Worm (Caenorhabditis elegans) whole organism, L4 larva: ENCODE measurements around the gene inso-1.
A peak's percentile ranks its signal among the peaks of the same experiment; 100 is the strongest.

Experiments
- D1046.2 ChIP-seq: fragments of 200-800 bp; sonication (Bioruptor generic); IDR thresholded peaks from 2 replicates; pipeline ENCODE4 v1.3.6; 2022; ENCODE audit warnings: missing genetic modification characterization, missing compliant biosample characterization
- F37D6.2 ChIP-seq: sonication (generic microtip); optimal IDR thresholded peaks from 2 replicates; lab custom pipeline; 2016; ENCODE audit warnings: mild to moderate bottlenecking, missing genetic modification characterization, missing compliant biosample characterization
- F44E2.7 ChIP-seq: fragments of 200-800 bp; sonication (Bioruptor generic); IDR thresholded peaks from 2 replicates; pipeline ENCODE4 v2.1.2; 2022; ENCODE audit warnings: missing genetic modification characterization, missing compliant biosample characterization
- T26A8.4 ChIP-seq: fragments of 200-800 bp; sonication (Bioruptor generic); IDR thresholded peaks from 2 replicates; pipeline ENCODE4 v1.3.6; 2022; ENCODE audit warnings: missing genetic modification characterization, missing compliant biosample characterization
- Y48G9A.11 ChIP-seq: fragments of 200-800 bp; sonication (Bioruptor generic); IDR thresholded peaks from 2 replicates; pipeline ENCODE4 v1.3.6; 2022; ENCODE audit warnings: missing genetic modification reagents, missing genetic modification characterization, missing compliant biosample characterization
- Y5F2A.4 ChIP-seq: fragments of 200-800 bp; sonication (Bioruptor generic); optimal IDR thresholded peaks from 2 replicates; lab custom pipeline; 2018; ENCODE audit warnings: mild to moderate bottlenecking, missing genetic modification characterization, missing compliant biosample characterization
- Y75B8A.6 ChIP-seq: fragments of 200-800 bp; sonication (Bioruptor generic); IDR thresholded peaks from 2 replicates; pipeline ENCODE4 v1.3.6; 2022; ENCODE audit warnings: missing genetic modification reagents, missing genetic modification characterization, missing compliant biosample characterization
- ZK337.2 ChIP-seq: fragments of 200-800 bp; sonication (Bioruptor generic); IDR thresholded peaks from 2 replicates; pipeline ENCODE4 v1.3.6; 2022; ENCODE audit warnings: missing genetic modification reagents, missing genetic modification characterization, missing compliant biosample characterization
- aha-1 ChIP-seq: fragments of 150-350 bp; peaks from one replicate; lab custom pipeline; 2014; ENCODE audit warnings: missing biosample characterization, missing genetic modification characterization
- aly-2 ChIP-seq: sonication (generic microtip); optimal IDR thresholded peaks from 2 replicates; lab custom pipeline; 2018; ENCODE audit warnings: missing biosample characterization, missing genetic modification characterization
- ceh-20 ChIP-seq: fragments of 200-800 bp; sonication (Bioruptor generic); IDR thresholded peaks from 2 replicates; pipeline ENCODE4 v1.3.6; 2022; ENCODE audit warnings: missing genetic modification reagents, missing genetic modification characterization, missing compliant biosample characterization
- ceh-44 ChIP-seq: fragments of 200-800 bp; sonication (Bioruptor generic); IDR thresholded peaks from 2 replicates; pipeline ENCODE4 v1.3.6; 2022; ENCODE audit warnings: missing genetic modification reagents, missing genetic modification characterization, missing compliant biosample characterization
- daf-12 ChIP-seq: fragments of 150-350 bp; optimal IDR thresholded peaks from 2 replicates; lab custom pipeline; 2014; ENCODE audit warnings: missing biosample characterization, missing genetic modification reagents, missing genetic modification characterization
- daf-8 ChIP-seq: fragments of 200-800 bp; sonication (Bioruptor generic); IDR thresholded peaks from 2 replicates; pipeline ENCODE4 v1.3.6; 2022; ENCODE audit warnings: missing genetic modification characterization, missing compliant biosample characterization
- dmd-8 ChIP-seq: fragments of 200-800 bp; sonication (Bioruptor generic); IDR thresholded peaks from 2 replicates; pipeline ENCODE4 v1.3.6; 2022; ENCODE audit warnings: missing genetic modification characterization, missing compliant biosample characterization
- duxl-1 ChIP-seq: sonication (generic microtip); optimal IDR thresholded peaks from 2 replicates; lab custom pipeline; 2016; ENCODE audit warnings: mild to moderate bottlenecking, missing genetic modification characterization, moderate library complexity, missing compliant biosample characterization; ENCODE audit not compliant: poor library complexity
- fkh-10 ChIP-seq: fragments of 150-350 bp; optimal IDR thresholded peaks from 2 replicates; lab custom pipeline; 2014; ENCODE audit warnings: missing biosample characterization, missing genetic modification reagents, missing genetic modification characterization
- fos-1 ChIP-seq: fragments of 150-350 bp; optimal IDR thresholded peaks from 2 replicates; lab custom pipeline; 2014; ENCODE audit warnings: missing biosample characterization, missing genetic modification characterization
- hif-1 ChIP-seq, 2 experiments: sonication (generic microtip); optimal IDR thresholded peaks; 2 replicates each; lab custom pipeline; 2016 to 2017; ENCODE audit warnings: missing compliant biosample characterization in 2 of 2, missing genetic modification characterization in 2 of 2, missing genetic modification reagents in 2 of 2, missing genotype in 2 of 2, mild to moderate bottlenecking in 1 of 2
- hlh-11 ChIP-seq: fragments of 200-800 bp; sonication (Bioruptor generic); optimal IDR thresholded peaks from 2 replicates; lab custom pipeline; 2018; ENCODE audit warnings: mild to moderate bottlenecking, missing genetic modification characterization, missing compliant biosample characterization
- jun-1 ChIP-seq: fragments of 150-350 bp; optimal IDR thresholded peaks from 2 replicates; lab custom pipeline; 2014; ENCODE audit warnings: missing biosample characterization, missing genetic modification reagents, missing genetic modification characterization
- lim-7 ChIP-seq: fragments of 200-800 bp; sonication (Bioruptor generic); IDR thresholded peaks from 2 replicates; pipeline ENCODE4 v1.3.6; 2022; ENCODE audit warnings: missing genetic modification characterization, missing compliant biosample characterization
- lin-13 ChIP-seq: fragments of 150-350 bp; optimal IDR thresholded peaks from 2 replicates; lab custom pipeline; 2014; ENCODE audit warnings: missing biosample characterization, missing genetic modification reagents, missing genetic modification characterization
- lin-15B ChIP-seq: fragments of 150-350 bp; sonication (generic microtip); optimal IDR thresholded peaks from 3 replicates; lab custom pipeline; 2014; ENCODE audit warnings: missing biosample characterization, missing genetic modification characterization
- lir-3 ChIP-seq: sonication (generic microtip); optimal IDR thresholded peaks from 2 replicates; lab custom pipeline; 2016; ENCODE audit warnings: mild to moderate bottlenecking, missing genetic modification characterization, missing compliant biosample characterization
- lsy-2 ChIP-seq, 2 experiments: fragments of 150-350 bp in 1 of 2; sonication (generic microtip) in 1 of 2; optimal IDR thresholded peaks; 2 replicates each; lab custom pipeline; 2014 to 2017; ENCODE audit warnings: missing biosample characterization in 2 of 2, missing genetic modification characterization in 2 of 2
- madf-5 ChIP-seq, 2 experiments: fragments of 200-800 bp; sonication (Bioruptor generic); IDR thresholded peaks; 2 replicates each; pipeline ENCODE4 v1.3.6; 2022; ENCODE audit warnings: missing compliant biosample characterization in 2 of 2, missing genetic modification characterization in 2 of 2
- madf-9 ChIP-seq: fragments of 200-800 bp; sonication (Bioruptor generic); conservative IDR thresholded peaks from 2 replicates; pipeline ENCODE4 v1.3.6; 2022; ENCODE audit warnings: missing genetic modification reagents, missing genetic modification characterization, missing compliant biosample characterization
- mdl-1 ChIP-seq, 2 experiments: fragments of 150-350 bp in 1 of 2; sonication (generic microtip) in 1 of 2; optimal IDR thresholded peaks; 2 replicates each; lab custom pipeline; 2014 to 2017; ENCODE audit warnings: missing biosample characterization in 2 of 2, missing genetic modification characterization in 2 of 2
- mep-1 ChIP-seq: fragments of 150-350 bp; sonication (generic microtip); optimal IDR thresholded peaks from 3 replicates; lab custom pipeline; 2014; ENCODE audit warnings: missing biosample characterization, missing genetic modification characterization
- mes-2 ChIP-seq: sonication (generic microtip); optimal IDR thresholded peaks from 2 replicates; lab custom pipeline; 2016; ENCODE audit warnings: missing genotype, mild to moderate bottlenecking, missing genetic modification characterization, missing compliant biosample characterization; ENCODE audit not compliant: poor library complexity, severe bottlenecking
- nhr-10 ChIP-seq: fragments of 150-350 bp; optimal IDR thresholded peaks from 2 replicates; lab custom pipeline; 2014; ENCODE audit warnings: missing biosample characterization, missing genetic modification characterization
- nhr-111 ChIP-seq: fragments of 200-800 bp; sonication (Bioruptor generic); optimal IDR thresholded peaks from 2 replicates; lab custom pipeline; 2018; ENCODE audit warnings: mild to moderate bottlenecking, missing genetic modification characterization, missing compliant biosample characterization
- nhr-41 ChIP-seq: fragments of 200-800 bp; sonication (Bioruptor generic); IDR thresholded peaks from 2 replicates; pipeline ENCODE4 v1.3.6; 2022; ENCODE audit warnings: missing genetic modification reagents, missing genetic modification characterization, missing compliant biosample characterization
- nhr-42 ChIP-seq: fragments of 200-800 bp; sonication (Bioruptor generic); IDR thresholded peaks from 2 replicates; pipeline ENCODE4 v1.3.6; 2022; ENCODE audit warnings: missing genetic modification characterization, missing compliant biosample characterization
- nhr-48 ChIP-seq: sonication (generic microtip); optimal IDR thresholded peaks from 2 replicates; lab custom pipeline; 2016; ENCODE audit warnings: mild to moderate bottlenecking, missing genetic modification characterization, missing compliant biosample characterization
- nhr-6 ChIP-seq: fragments of 150-350 bp; optimal IDR thresholded peaks from 2 replicates; lab custom pipeline; 2014; ENCODE audit warnings: missing biosample characterization, missing genetic modification characterization
- pqm-1 ChIP-seq: sonication (generic microtip); optimal IDR thresholded peaks from 2 replicates; lab custom pipeline; 2017; ENCODE audit warnings: missing biosample characterization, missing genetic modification characterization
- rbr-2 ChIP-seq: sonication (generic microtip); optimal IDR thresholded peaks from 2 replicates; lab custom pipeline; 2016; ENCODE audit warnings: missing genotype, missing genetic modification characterization, missing compliant biosample characterization
- sdz-12 ChIP-seq: fragments of 200-800 bp; sonication (Bioruptor generic); optimal IDR thresholded peaks from 2 replicates; lab custom pipeline; 2018; ENCODE audit warnings: mild to moderate bottlenecking, missing genetic modification characterization, missing compliant biosample characterization
- skn-1 ChIP-seq: fragments of 150-350 bp; optimal IDR thresholded peaks from 2 replicates; lab custom pipeline; 2014; ENCODE audit warnings: missing biosample characterization, missing genetic modification characterization
- snpc-4 ChIP-seq: fragments of 150-350 bp; optimal IDR thresholded peaks from 2 replicates; lab custom pipeline; 2014; ENCODE audit warnings: missing biosample characterization, missing genetic modification characterization
- spr-1 ChIP-seq: sonication (generic microtip); optimal IDR thresholded peaks from 2 replicates; lab custom pipeline; 2016; ENCODE audit warnings: mild to moderate bottlenecking, missing genetic modification characterization, missing compliant biosample characterization
- spr-3 ChIP-seq: fragments of 200-800 bp; sonication (Bioruptor generic); optimal IDR thresholded peaks from 2 replicates; lab custom pipeline; 2018; ENCODE audit warnings: mild to moderate bottlenecking, missing genetic modification characterization, missing compliant biosample characterization
- tra-1 ChIP-seq: fragments of 200-800 bp; sonication (Bioruptor generic); IDR thresholded peaks from 2 replicates; pipeline ENCODE4 v1.3.6; 2022; ENCODE audit warnings: missing genetic modification reagents, missing genetic modification characterization, missing compliant biosample characterization
- unc-130 ChIP-seq: sonication (generic microtip); optimal IDR thresholded peaks from 2 replicates; lab custom pipeline; 2016; ENCODE audit warnings: missing genetic modification reagents, missing genetic modification characterization, missing compliant biosample characterization
- unc-39 ChIP-seq: sonication (generic microtip); optimal IDR thresholded peaks from 2 replicates; lab custom pipeline; 2017; ENCODE audit warnings: missing biosample characterization, missing genetic modification characterization
- unc-62 ChIP-seq, 3 experiments: fragments of 150-350 bp in 1 of 3; sonication (generic microtip); optimal IDR thresholded peaks in 2 of 3; peaks in 1 of 3; 1 replicate in 1 of 3; 2 replicates in 2 of 3; lab custom pipeline; 2014 to 2017; ENCODE audit warnings: missing biosample characterization in 3 of 3, missing genetic modification characterization in 3 of 3, missing genetic modification reagents in 3 of 3, missing genotype in 1 of 3
- vab-7 ChIP-seq: fragments of 200-800 bp; sonication (Bioruptor generic); IDR thresholded peaks from 2 replicates; pipeline ENCODE4 v1.3.6; 2022; ENCODE audit warnings: missing genetic modification reagents, missing genetic modification characterization, missing compliant biosample characterization
- zfp-2 ChIP-seq: sonication (generic microtip); optimal IDR thresholded peaks from 2 replicates; lab custom pipeline; 2016; ENCODE audit warnings: mild to moderate bottlenecking, missing genetic modification characterization, missing compliant biosample characterization
- zip-2 ChIP-seq: fragments of 150-350 bp; optimal IDR thresholded peaks from 2 replicates; lab custom pipeline; 2014; ENCODE audit warnings: missing biosample characterization, missing genetic modification characterization
- ztf-7 ChIP-seq: fragments of 150-350 bp; optimal IDR thresholded peaks from 2 replicates; lab custom pipeline; 2014; ENCODE audit warnings: missing biosample characterization, missing genetic modification characterization

Gene inso-1

DNA sequence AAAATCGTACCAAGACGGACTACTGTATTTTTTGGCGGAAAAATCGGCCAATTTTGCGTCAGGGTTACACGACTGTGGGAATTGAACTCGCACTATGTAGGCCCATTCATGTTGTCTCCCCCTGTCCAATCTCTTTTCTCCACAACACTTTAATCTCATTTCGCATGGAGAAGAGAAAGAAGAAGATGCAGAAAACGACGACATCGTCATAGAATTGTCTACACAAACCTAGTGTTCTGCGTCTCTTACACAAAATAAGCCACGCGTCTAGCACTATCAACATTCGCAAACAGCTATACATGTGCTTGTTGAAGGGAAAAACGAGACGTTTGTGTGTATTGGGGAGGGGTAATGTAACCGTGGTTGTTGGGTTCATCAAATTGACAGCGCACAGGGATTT is 23.0 kb downstream of the inso-1 start (continued):
- TF ChIP-seq sdz-12 (GFP tag; lab: Kevin White, UChicago) (no peak), D1046.2 (no peak), aly-2 (no peak), daf-8 (GFP tag; lab: Robert Waterston, UW) (no peak), lsy-2 (tag; optimal IDR thresholded peaks at IDR 0.05; lab: Kevin White, UChicago) (peak; percentile 62 to 88), skn-1 (tag; lab: Kevin White, UChicago) (no peak), pqm-1 (tag; lab: Kevin White, UChicago) (peak; percentile 4), F44E2.7 (no peak), Y48G9A.11 (GFP tag; lab: Robert Waterston, UW) (no peak), spr-3 (peak; percentile 53), nhr-42 (GFP tag; lab: Robert Waterston, UW) (peak; percentile 87), mdl-1 (tag; optimal IDR thresholded peaks at IDR 0.05; lab: Kevin White, UChicago) (peak; percentile 76 to 90), nhr-41 (GFP tag; lab: Robert Waterston, UW) (no peak), madf-5 (GFP tag; IDR thresholded peaks at IDR 0.05; lab: Robert Waterston, UW) (no peak), zip-2 (tag; lab: Kevin White, UChicago) (peak; percentile 88), dmd-8 (GFP tag; lab: Robert Waterston, UW) (no peak), zfp-2 (no peak), ceh-20 (GFP tag; lab: Robert Waterston, UW) (peak; percentile 79), daf-12 (tag; lab: Kevin White, UChicago) (no peak), tra-1 (GFP tag; lab: Robert Waterston, UW) (no peak), jun-1 (tag; lab: Kevin White, UChicago) (peak; percentile 60), Y75B8A.6 (GFP tag; lab: Robert Waterston, UW) (no peak), hlh-11 (tag; lab: Kevin White, UChicago) (peak; percentile 76), lim-7 (GFP tag; lab: Robert Waterston, UW) (no peak), duxl-1 (tag; lab: Kevin White, UChicago) (peak; percentile 96), spr-1 (peak; percentile 83), madf-9 (peak; percentile 50; the same call in 1 of the 2 replicates), unc-39 (tag; lab: Kevin White, UChicago) (no peak), nhr-111 (GFP tag; lab: Kevin White, UChicago) (no peak), unc-62 (GFP tag; optimal IDR thresholded peaks at IDR 0.05 in 1 of 2; lab: Kevin White, UChicago) (peak in 1 of 2 experiments; percentile 85), unc-62 (tag; optimal IDR thresholded peaks at IDR 0.05; lab: Kevin White, UChicago) (no peak), mep-1 (tag; lab: Kevin White, UChicago) (peak; percentile 93), T26A8.4 (GFP tag; lab: Robert Waterston, UW) (peak; percentile 90), aha-1 (tag; lab: Kevin White, UChicago) (no peak), nhr-10 (tag; lab: Kevin White, UChicago) (peak; percentile 39), ZK337.2 (no peak), lin-13 (GFP tag; lab: Kevin White, UChicago) (peak; percentile 80), F37D6.2 (tag; lab: Kevin White, UChicago) (peak; percentile 92), unc-130 (GFP tag; lab: Kevin White, UChicago) (no peak), nhr-6 (tag; lab: Kevin White, UChicago) (peak; percentile 23), fkh-10 (GFP tag; lab: Kevin White, UChicago) (peak; percentile 85), ceh-44 (no peak), nhr-48 (peak; percentile 63), Y5F2A.4 (GFP tag; lab: Kevin White, UChicago) (peak; percentile 64), ztf-7 (tag; lab: Kevin White, UChicago) (peak; percentile 72), vab-7 (GFP tag; lab: Robert Waterston, UW) (peak; percentile 52; the same call in 1 of the 2 replicates), snpc-4 (tag; lab: Kevin White, UChicago) (no peak), lir-3 (tag; lab: Kevin White, UChicago) (no peak), rbr-2 (tag; lab: Kevin White, UChicago) (peak; percentile 87), fos-1 (tag; lab: Kevin White, UChicago) (no peak), lin-15B (tag; lab: Kevin White, UChicago) (no peak), hif-1 (tag; optimal IDR thresholded peaks at IDR 0.05; lab: Kevin White, UChicago) (peak in 1 of 2 experiments; percentile 49), mes-2 (tag; lab: Kevin White, UChicago) (peak; percentile 90)
